Worm (Caenorhabditis elegans) whole organism, L4 larva: ENCODE measurements around the gene sdz-28.

Experiments
- F26F4.8 ChIP-seq: fragments of 200-800 bp; sonication (Bioruptor generic); conservative IDR thresholded peaks from 2 replicates; pipeline ENCODE4 v1.3.6; 2022; ENCODE audit warnings: missing genetic modification characterization, missing compliant biosample characterization
- Y48G9A.11 ChIP-seq: fragments of 200-800 bp; sonication (Bioruptor generic); IDR thresholded peaks from 2 replicates; pipeline ENCODE4 v1.3.6; 2022; ENCODE audit warnings: missing genetic modification reagents, missing genetic modification characterization, missing compliant biosample characterization
- Y5F2A.4 ChIP-seq: fragments of 200-800 bp; sonication (Bioruptor generic); optimal IDR thresholded peaks from 2 replicates; lab custom pipeline; 2018; ENCODE audit warnings: mild to moderate bottlenecking, missing genetic modification characterization, missing compliant biosample characterization
- Y75B8A.6 ChIP-seq: fragments of 200-800 bp; sonication (Bioruptor generic); IDR thresholded peaks from 2 replicates; pipeline ENCODE4 v1.3.6; 2022; ENCODE audit warnings: missing genetic modification reagents, missing genetic modification characterization, missing compliant biosample characterization
- aha-1 ChIP-seq: fragments of 150-350 bp; peaks from one replicate; lab custom pipeline; 2014; ENCODE audit warnings: missing biosample characterization, missing genetic modification characterization
- aly-2 ChIP-seq: sonication (generic microtip); optimal IDR thresholded peaks from 2 replicates; lab custom pipeline; 2018; ENCODE audit warnings: missing biosample characterization, missing genetic modification characterization
- attf-4 ChIP-seq: sonication (generic microtip); optimal IDR thresholded peaks from 3 replicates; lab custom pipeline; 2017; ENCODE audit warnings: missing biosample characterization, missing genetic modification characterization
- ceh-44 ChIP-seq: fragments of 200-800 bp; sonication (Bioruptor generic); IDR thresholded peaks from 2 replicates; pipeline ENCODE4 v1.3.6; 2022; ENCODE audit warnings: missing genetic modification reagents, missing genetic modification characterization, missing compliant biosample characterization
- ceh-82 ChIP-seq: sonication (generic microtip); optimal IDR thresholded peaks from 2 replicates; lab custom pipeline; 2017; ENCODE audit warnings: missing biosample characterization, missing genetic modification characterization
- ces-1 ChIP-seq: fragments of 150-350 bp; sonication (generic microtip); optimal IDR thresholded peaks from 4 replicates; lab custom pipeline; 2014; ENCODE audit warnings: missing biosample characterization, missing genetic modification reagents, missing genetic modification characterization
- cey-2 ChIP-seq: sonication (generic microtip); optimal IDR thresholded peaks from 3 replicates; lab custom pipeline; 2017; ENCODE audit warnings: missing genetic modification characterization, mild to moderate bottlenecking, missing compliant biosample characterization, antibody characterized with exemption, borderline replicate concordance; ENCODE audit not compliant: insufficient read depth
- daf-12 ChIP-seq: fragments of 150-350 bp; optimal IDR thresholded peaks from 2 replicates; lab custom pipeline; 2014; ENCODE audit warnings: missing biosample characterization, missing genetic modification reagents, missing genetic modification characterization
- dmd-6 ChIP-seq: fragments of 200-800 bp; sonication (Bioruptor generic); IDR thresholded peaks from 2 replicates; pipeline ENCODE4 v1.3.6; 2022; ENCODE audit warnings: missing genetic modification reagents, missing genetic modification characterization, missing compliant biosample characterization
- dmd-8 ChIP-seq: fragments of 200-800 bp; sonication (Bioruptor generic); IDR thresholded peaks from 2 replicates; pipeline ENCODE4 v1.3.6; 2022; ENCODE audit warnings: missing genetic modification characterization, missing compliant biosample characterization
- dve-1 ChIP-seq: sonication (generic microtip); optimal IDR thresholded peaks from 2 replicates; lab custom pipeline; 2017; ENCODE audit warnings: antibody characterized with exemption, mild to moderate bottlenecking, missing genetic modification characterization, missing compliant biosample characterization; ENCODE audit not compliant: insufficient read depth
- gei-8 ChIP-seq: fragments of 200-800 bp; sonication (Bioruptor generic); optimal IDR thresholded peaks from 2 replicates; lab custom pipeline; 2018; ENCODE audit warnings: mild to moderate bottlenecking, missing genetic modification characterization, missing compliant biosample characterization
- hlh-11 ChIP-seq: fragments of 200-800 bp; sonication (Bioruptor generic); optimal IDR thresholded peaks from 2 replicates; lab custom pipeline; 2018; ENCODE audit warnings: mild to moderate bottlenecking, missing genetic modification characterization, missing compliant biosample characterization
- hmg-1.1 ChIP-seq: fragments of 200-800 bp; sonication (Bioruptor generic); IDR thresholded peaks from 2 replicates; pipeline ENCODE4 v1.3.6; 2022; ENCODE audit warnings: missing genetic modification reagents, missing genetic modification characterization, missing compliant biosample characterization
- madf-9 ChIP-seq: fragments of 200-800 bp; sonication (Bioruptor generic); conservative IDR thresholded peaks from 2 replicates; pipeline ENCODE4 v1.3.6; 2022; ENCODE audit warnings: missing genetic modification reagents, missing genetic modification characterization, missing compliant biosample characterization
- mep-1 ChIP-seq: fragments of 150-350 bp; sonication (generic microtip); optimal IDR thresholded peaks from 3 replicates; lab custom pipeline; 2014; ENCODE audit warnings: missing biosample characterization, missing genetic modification characterization
- mxl-3 ChIP-seq: fragments of 200-800 bp; sonication (Bioruptor generic); optimal IDR thresholded peaks from 2 replicates; lab custom pipeline; 2018; ENCODE audit warnings: mild to moderate bottlenecking, missing genetic modification characterization, missing compliant biosample characterization
- nhr-10 ChIP-seq: fragments of 150-350 bp; optimal IDR thresholded peaks from 2 replicates; lab custom pipeline; 2014; ENCODE audit warnings: missing biosample characterization, missing genetic modification characterization
- nhr-102 ChIP-seq: sonication (generic microtip); optimal IDR thresholded peaks from 2 replicates; lab custom pipeline; 2016; ENCODE audit warnings: mild to moderate bottlenecking, missing genetic modification characterization, moderate library complexity, missing compliant biosample characterization
- nhr-111 ChIP-seq: fragments of 200-800 bp; sonication (Bioruptor generic); optimal IDR thresholded peaks from 2 replicates; lab custom pipeline; 2018; ENCODE audit warnings: mild to moderate bottlenecking, missing genetic modification characterization, missing compliant biosample characterization
- nhr-237 ChIP-seq: sonication (generic microtip); optimal IDR thresholded peaks from 2 replicates; lab custom pipeline; 2017; ENCODE audit warnings: missing biosample characterization, missing genetic modification characterization
- rbr-2 ChIP-seq: sonication (generic microtip); optimal IDR thresholded peaks from 2 replicates; lab custom pipeline; 2016; ENCODE audit warnings: missing genotype, missing genetic modification characterization, missing compliant biosample characterization
- saeg-2 ChIP-seq: fragments of 200-800 bp; sonication (Bioruptor generic); IDR thresholded peaks from 2 replicates; pipeline ENCODE4 v1.3.6; 2022; ENCODE audit warnings: missing genetic modification reagents, missing genetic modification characterization, missing compliant biosample characterization
- snpc-1.2 ChIP-seq: fragments of 200-800 bp; sonication (Bioruptor generic); IDR thresholded peaks from 2 replicates; pipeline ENCODE4 v1.3.6; 2022; ENCODE audit warnings: missing genetic modification reagents, missing genetic modification characterization, missing compliant biosample characterization
- spr-3 ChIP-seq: fragments of 200-800 bp; sonication (Bioruptor generic); optimal IDR thresholded peaks from 2 replicates; lab custom pipeline; 2018; ENCODE audit warnings: mild to moderate bottlenecking, missing genetic modification characterization, missing compliant biosample characterization
- tag-97 ChIP-seq: fragments of 200-800 bp; sonication (Bioruptor generic); IDR thresholded peaks from 2 replicates; pipeline ENCODE4 v1.3.6; 2022; ENCODE audit warnings: missing genetic modification characterization, missing compliant biosample characterization
- unc-130 ChIP-seq: sonication (generic microtip); optimal IDR thresholded peaks from 2 replicates; lab custom pipeline; 2016; ENCODE audit warnings: missing genetic modification reagents, missing genetic modification characterization, missing compliant biosample characterization
- unc-39 ChIP-seq: sonication (generic microtip); optimal IDR thresholded peaks from 2 replicates; lab custom pipeline; 2017; ENCODE audit warnings: missing biosample characterization, missing genetic modification characterization
- vab-7 ChIP-seq: fragments of 200-800 bp; sonication (Bioruptor generic); IDR thresholded peaks from 2 replicates; pipeline ENCODE4 v1.3.6; 2022; ENCODE audit warnings: missing genetic modification reagents, missing genetic modification characterization, missing compliant biosample characterization
- zag-1 ChIP-seq: fragments of 150-350 bp; optimal IDR thresholded peaks from 2 replicates; lab custom pipeline; 2014; ENCODE audit warnings: missing biosample characterization, missing genetic modification characterization
- zip-2 ChIP-seq: fragments of 150-350 bp; optimal IDR thresholded peaks from 2 replicates; lab custom pipeline; 2014; ENCODE audit warnings: missing biosample characterization, missing genetic modification characterization
- ztf-11 ChIP-seq: fragments of 150-350 bp; optimal IDR thresholded peaks from 2 replicates; lab custom pipeline; 2014; ENCODE audit warnings: missing biosample characterization, missing genetic modification characterization
- ztf-7 ChIP-seq: fragments of 150-350 bp; optimal IDR thresholded peaks from 2 replicates; lab custom pipeline; 2014; ENCODE audit warnings: missing biosample characterization, missing genetic modification characterization

The sdz-28 gene

DNA sequence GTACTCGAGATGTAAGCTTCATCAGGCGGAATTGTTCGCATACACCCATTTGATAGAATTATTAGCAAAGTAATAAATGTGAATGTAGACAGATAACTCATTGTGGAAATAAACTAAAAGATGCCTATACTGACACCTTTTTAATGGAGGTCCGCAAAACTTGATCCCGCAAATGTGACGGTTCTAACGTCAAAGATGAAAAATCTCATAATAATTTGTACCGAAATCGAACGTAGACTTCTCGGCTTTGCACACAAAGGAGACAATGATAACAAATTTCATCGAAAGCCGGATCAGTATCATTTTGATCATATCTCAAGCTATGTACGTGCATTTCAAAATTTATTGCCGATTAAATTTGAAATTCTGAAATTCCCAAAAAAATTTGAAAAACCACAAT, 22.6 kb upstream of the sdz-28 start, which contains the start of gene R52.4:
TSS of gene R52.4 (minus strand) at position 101 of the 400 bp plus-strand sequence.
- no peak for TF ChIP-seq unc-39 (tag; lab: Kevin White, UChicago)
- TF ChIP-seq vab-7 = no peak
- no peak for TF ChIP-seq mep-1
- TF ChIP-seq Y75B8A.6 = no peak
- TF ChIP-seq Y48G9A.11 = no peak
- no peak for TF ChIP-seq Y5F2A.4
- TF ChIP-seq hlh-11 (tag; lab: Kevin White, UChicago) = no peak
- TF ChIP-seq tag-97 (GFP tag; lab: Robert Waterston, UW) = no peak
- TF ChIP-seq gei-8 (GFP tag; lab: Kevin White, UChicago) = no peak
- TF ChIP-seq mxl-3 (GFP tag; lab: Kevin White, UChicago) = no peak
- TF ChIP-seq snpc-1.2 (GFP tag; lab: Robert Waterston, UW) = no peak
- no peak for TF ChIP-seq daf-12 (tag; lab: Kevin White, UChicago)
- no peak for TF ChIP-seq nhr-237 (tag; lab: Kevin White, UChicago)
- no peak for TF ChIP-seq cey-2 (tag; lab: Kevin White, UChicago)
- TF ChIP-seq F26F4.8 (GFP tag; lab: Robert Waterston, UW) = no peak
- TF ChIP-seq spr-3 = no peak

DNA sequence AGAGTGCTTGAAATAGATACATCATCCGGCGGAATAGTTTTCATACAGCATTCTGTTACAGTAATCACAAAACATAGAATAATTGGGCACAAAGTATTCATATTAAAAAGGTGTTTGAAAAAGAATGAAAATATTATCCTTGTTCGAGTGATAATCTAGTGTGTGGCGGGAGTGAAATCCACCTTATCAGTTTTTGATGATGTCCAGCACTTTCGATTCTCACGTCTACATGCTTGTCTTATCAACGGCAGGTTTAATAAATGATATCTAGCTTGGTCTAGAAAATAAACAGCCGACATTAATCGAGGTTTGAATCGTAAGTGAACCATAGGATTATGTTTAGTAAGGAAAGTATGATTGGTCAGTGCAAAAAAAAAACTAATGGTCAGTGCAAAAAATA, 20.9 kb upstream of the sdz-28 start, which contains the start of gene R52.5:
TSS of gene R52.5 (minus strand) at position 101 of the 400 bp plus-strand sequence.
- TF ChIP-seq ceh-44 (GFP tag; lab: Robert Waterston, UW) (no peak), nhr-111 (GFP tag; lab: Kevin White, UChicago) (no peak), unc-130 (GFP tag; lab: Kevin White, UChicago) (no peak), rbr-2 (tag; lab: Kevin White, UChicago) (no peak), madf-9 (GFP tag; lab: Robert Waterston, UW) (no peak), aly-2 (tag; lab: Kevin White, UChicago) (no peak), nhr-10 (tag; lab: Kevin White, UChicago) (no peak), nhr-102 (no peak), ces-1 (GFP tag; lab: Kevin White, UChicago) (no peak), spr-3 (no peak)
- TF ChIP-seq, all 104 proteins: peak for 0

DNA sequence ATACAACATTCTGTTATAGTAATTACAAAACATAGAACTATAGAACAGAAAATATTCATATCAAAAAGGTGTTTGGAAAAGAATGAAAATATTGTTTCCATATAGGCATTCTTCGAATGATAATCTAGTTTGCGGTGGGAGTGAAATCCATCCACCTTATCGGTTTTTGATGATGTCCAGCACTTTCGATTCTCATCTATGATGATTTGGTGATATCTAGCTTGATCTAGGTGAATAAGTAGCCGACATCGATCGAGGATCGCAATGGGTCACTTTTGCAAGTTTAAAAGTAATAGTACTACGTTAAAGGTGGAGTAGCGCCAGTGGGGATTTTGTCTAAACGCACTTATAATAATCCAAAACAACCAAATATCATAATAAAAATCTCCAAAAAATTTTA, 17.9 kb upstream of the sdz-28 start, which contains the start of gene R52.6:
TSS of gene R52.6 (minus strand) at position 101 of the 400 bp plus-strand sequence.
- no peak for TF ChIP-seq zip-2 (tag; lab: Kevin White, UChicago)
- no peak for TF ChIP-seq ztf-7 (tag; lab: Kevin White, UChicago)
- TF ChIP-seq dmd-8 (GFP tag; lab: Robert Waterston, UW) = no peak
- TF ChIP-seq dve-1 = no peak
- TF ChIP-seq ceh-82 (tag; lab: Kevin White, UChicago) = no peak
- TF ChIP-seq saeg-2 (GFP tag; lab: Robert Waterston, UW) = no peak
- no peak for TF ChIP-seq attf-4 (tag; lab: Kevin White, UChicago)
- TF ChIP-seq hmg-1.1 = no peak
- no peak for TF ChIP-seq zag-1 (tag; lab: Kevin White, UChicago)
- TF ChIP-seq, all 104 proteins: peak for 0

DNA sequence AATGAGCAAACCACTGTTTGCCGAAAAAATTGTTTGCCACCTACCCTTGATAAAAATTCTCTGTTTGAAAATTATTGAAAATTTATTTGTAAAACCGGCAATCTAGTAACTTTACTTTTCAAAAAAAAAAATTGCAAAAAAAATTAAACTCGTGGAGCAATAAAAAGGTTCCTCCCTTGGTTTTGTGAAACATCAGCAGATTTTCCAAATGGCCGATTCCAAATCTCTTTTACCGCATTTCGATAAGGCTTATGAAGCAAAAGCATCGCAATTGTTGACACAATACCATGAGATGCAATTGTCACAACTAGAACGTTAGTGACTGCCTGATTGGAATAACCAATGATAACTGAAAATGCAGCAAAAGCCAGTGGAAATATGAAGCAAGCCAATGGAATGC, 16.4 kb upstream of the sdz-28 start:
- peak; percentile 90 for TF ChIP-seq aha-1 (tag; lab: Kevin White, UChicago)
- TF ChIP-seq ztf-11 (tag; lab: Kevin White, UChicago) = no peak
- TF ChIP-seq cey-2 (tag; lab: Kevin White, UChicago) = no peak
- TF ChIP-seq nhr-10 (tag; lab: Kevin White, UChicago) = no peak
- TF ChIP-seq dmd-6 (GFP tag; lab: Robert Waterston, UW) = no peak
